Worm (Caenorhabditis elegans) whole organism, L1 larva: Measurements from ENCODE around the gene Y39A3B.7.
A peak's percentile ranks its signal among the peaks of the same experiment; 100 is the strongest.

ENCODE experiments used
- C04F5.9 ChIP-seq: sonication (generic microtip); optimal IDR thresholded peaks from 2 replicates; lab custom pipeline; 2016; ENCODE audit warnings: missing genetic modification characterization, missing compliant biosample characterization
- aha-1 ChIP-seq: fragments of 150-350 bp; optimal IDR thresholded peaks from 2 replicates; lab custom pipeline; 2014; ENCODE audit warnings: missing biosample characterization, missing genetic modification characterization
- aly-2 ChIP-seq: fragments of 150-350 bp; optimal IDR thresholded peaks from 2 replicates; lab custom pipeline; 2014; ENCODE audit warnings: missing biosample characterization, missing genetic modification characterization
- ama-1 ChIP-seq: fragments of 150-350 bp; optimal IDR thresholded peaks from 2 replicates; lab custom pipeline; 2014
- ceh-8 ChIP-seq: fragments of 200-800 bp; sonication (Bioruptor generic); optimal IDR thresholded peaks from 2 replicates; lab custom pipeline; 2018; ENCODE audit warnings: mild to moderate bottlenecking, missing genetic modification characterization, moderate library complexity, missing compliant biosample characterization
- ceh-82 ChIP-seq, 3 experiments: fragments of 150-350 bp in 1 of 3; sonication (generic microtip) in 2 of 3; optimal IDR thresholded peaks; 2 replicates each; lab custom pipeline; 2014 to 2017; ENCODE audit warnings: missing biosample characterization in 3 of 3, missing genetic modification characterization in 3 of 3
- ceh-90 ChIP-seq: sonication (generic microtip); optimal IDR thresholded peaks from 2 replicates; lab custom pipeline; 2016; ENCODE audit warnings: missing genetic modification characterization, missing compliant biosample characterization
- dpl-1 ChIP-seq, 3 experiments: fragments of 150-350 bp in 2 of 3; sonication (generic microtip) in 1 of 3; optimal IDR thresholded peaks; 2 replicates each; lab custom pipeline; 2014 to 2017; ENCODE audit warnings: missing biosample characterization in 3 of 3, missing genetic modification characterization in 3 of 3, missing genetic modification reagents in 3 of 3
- efl-1 ChIP-seq, 4 experiments: fragments of 150-350 bp; optimal IDR thresholded peaks in 3 of 4; peaks in 1 of 4; 1 replicate in 1 of 4; 2 replicates in 3 of 4; lab custom pipeline; 2014; ENCODE audit warnings: missing biosample characterization in 2 of 4, missing genetic modification characterization in 2 of 4, missing genetic modification reagents in 2 of 4
- efl-3 ChIP-seq: fragments of 200-800 bp; sonication (Bioruptor generic); optimal IDR thresholded peaks from 2 replicates; lab custom pipeline; 2018; ENCODE audit warnings: mild to moderate bottlenecking, missing genetic modification characterization, missing compliant biosample characterization
- egl-13 ChIP-seq: sonication (generic microtip); optimal IDR thresholded peaks from 2 replicates; lab custom pipeline; 2016; ENCODE audit warnings: missing genotype, missing genetic modification reagents, missing genetic modification characterization, missing compliant biosample characterization
- egl-27 ChIP-seq, 2 experiments: fragments of 150-350 bp in 1 of 2; sonication (generic microtip); optimal IDR thresholded peaks; 3 replicates each; lab custom pipeline; 2017 to 2018; ENCODE audit warnings: missing biosample characterization in 2 of 2, missing genetic modification characterization in 2 of 2, missing genetic modification reagents in 2 of 2
- ets-5 ChIP-seq: fragments of 200-800 bp; sonication (Bioruptor generic); IDR thresholded peaks from 2 replicates; pipeline ENCODE4 v1.3.6; 2022; ENCODE audit warnings: missing genetic modification characterization, missing compliant biosample characterization
- grh-1 ChIP-seq: fragments of 200-800 bp; sonication (Bioruptor generic); IDR thresholded peaks from 2 replicates; pipeline ENCODE4 v1.3.6; 2022; ENCODE audit warnings: missing genetic modification reagents, missing genetic modification characterization, missing compliant biosample characterization
- hlh-17 ChIP-seq: fragments of 200-800 bp; sonication (Bioruptor generic); optimal IDR thresholded peaks from 2 replicates; lab custom pipeline; 2018; ENCODE audit warnings: missing genetic modification characterization, mild to moderate bottlenecking, missing compliant biosample characterization, moderate library complexity, borderline replicate concordance
- hlh-4 ChIP-seq: sonication (generic microtip); optimal IDR thresholded peaks from 2 replicates; lab custom pipeline; 2016; ENCODE audit warnings: mild to moderate bottlenecking, missing genetic modification characterization, missing compliant biosample characterization
- hpl-2 ChIP-seq: fragments of 150-350 bp; optimal IDR thresholded peaks from 2 replicates; lab custom pipeline; 2014; ENCODE audit warnings: missing biosample characterization, missing genetic modification reagents, missing genetic modification characterization
- isw-1 ChIP-seq: fragments of 200-800 bp; sonication (Bioruptor generic); IDR thresholded peaks from 2 replicates; pipeline ENCODE4 v1.3.6; 2022; ENCODE audit warnings: missing genetic modification characterization, missing compliant biosample characterization
- lin-13 ChIP-seq: fragments of 150-350 bp; optimal IDR thresholded peaks from 2 replicates; lab custom pipeline; 2014; ENCODE audit warnings: missing biosample characterization, missing genetic modification reagents, missing genetic modification characterization
- lin-14 ChIP-seq: fragments of 200-800 bp; sonication (Bioruptor generic); optimal IDR thresholded peaks from 2 replicates; lab custom pipeline; 2018; ENCODE audit warnings: mild to moderate bottlenecking, missing genetic modification characterization, moderate library complexity, missing compliant biosample characterization
- lin-35 ChIP-seq, 2 experiments: fragments of 150-350 bp; optimal IDR thresholded peaks; 2 replicates each; lab custom pipeline; 2014; ENCODE audit warnings: missing biosample characterization in 2 of 2, missing genetic modification characterization in 2 of 2, missing genetic modification reagents in 2 of 2
- lin-39 ChIP-seq: fragments of 150-350 bp; optimal IDR thresholded peaks from 2 replicates; lab custom pipeline; 2014; ENCODE audit warnings: missing biosample characterization, missing genetic modification reagents, missing genetic modification characterization
- lir-3 ChIP-seq: sonication (generic microtip); optimal IDR thresholded peaks from 2 replicates; lab custom pipeline; 2016; ENCODE audit warnings: mild to moderate bottlenecking, missing genetic modification characterization, moderate library complexity, missing compliant biosample characterization; ENCODE audit not compliant: poor library complexity
- lsy-2 ChIP-seq, 2 experiments: fragments of 150-350 bp; optimal IDR thresholded peaks; 2 replicates each; lab custom pipeline; 2014; ENCODE audit warnings: missing biosample characterization in 2 of 2, missing genetic modification characterization in 2 of 2
- mab-9 ChIP-seq: fragments of 200-800 bp; sonication (Bioruptor generic); IDR thresholded peaks from 2 replicates; pipeline ENCODE4 v1.3.6; 2022; ENCODE audit warnings: missing genetic modification reagents, missing genetic modification characterization, missing compliant biosample characterization
- mef-2 ChIP-seq: fragments of 150-350 bp; optimal IDR thresholded peaks from 2 replicates; lab custom pipeline; 2014; ENCODE audit warnings: missing biosample characterization, missing genetic modification characterization
- nhr-237 ChIP-seq: fragments of 150-350 bp; optimal IDR thresholded peaks from 2 replicates; lab custom pipeline; 2014; ENCODE audit warnings: missing biosample characterization, missing genetic modification characterization
- nhr-47 ChIP-seq: sonication (generic microtip); optimal IDR thresholded peaks from 2 replicates; lab custom pipeline; 2016; ENCODE audit warnings: mild to moderate bottlenecking, missing genetic modification characterization, moderate library complexity, missing compliant biosample characterization
- nhr-76 ChIP-seq: sonication (generic microtip); optimal IDR thresholded peaks from 2 replicates; lab custom pipeline; 2017; ENCODE audit warnings: missing biosample characterization, missing genetic modification characterization
- nhr-90 ChIP-seq: sonication (generic microtip); optimal IDR thresholded peaks from 2 replicates; lab custom pipeline; 2016; ENCODE audit warnings: mild to moderate bottlenecking, missing genetic modification characterization, missing compliant biosample characterization; ENCODE audit not compliant: poor library complexity
- pqm-1 ChIP-seq: sonication (generic microtip); optimal IDR thresholded peaks from 3 replicates; lab custom pipeline; 2017; ENCODE audit warnings: missing biosample characterization, missing genetic modification characterization
- skn-1 ChIP-seq: fragments of 150-350 bp; optimal IDR thresholded peaks from 2 replicates; lab custom pipeline; 2014; ENCODE audit warnings: missing biosample characterization, missing genetic modification characterization
- snu-23 ChIP-seq: sonication (generic microtip); optimal IDR thresholded peaks from 2 replicates; lab custom pipeline; 2016; ENCODE audit warnings: missing genetic modification characterization, missing compliant biosample characterization
- sox-4 ChIP-seq: sonication (generic microtip); optimal IDR thresholded peaks from 2 replicates; lab custom pipeline; 2016; ENCODE audit warnings: missing genetic modification characterization, missing compliant biosample characterization
- sptf-1 ChIP-seq: fragments of 150-350 bp; optimal IDR thresholded peaks from 2 replicates; lab custom pipeline; 2014; ENCODE audit warnings: missing biosample characterization, missing genetic modification characterization
- swsn-7 ChIP-seq: sonication (generic microtip); optimal IDR thresholded peaks from 2 replicates; lab custom pipeline; 2016; ENCODE audit warnings: missing genetic modification characterization, missing compliant biosample characterization
- tbx-2 ChIP-seq: sonication (generic microtip); optimal IDR thresholded peaks from 2 replicates; lab custom pipeline; 2016; ENCODE audit warnings: missing genetic modification characterization, missing compliant biosample characterization
- unc-130 ChIP-seq: fragments of 150-350 bp; optimal IDR thresholded peaks from 2 replicates; lab custom pipeline; 2017; ENCODE audit warnings: missing biosample characterization, missing genetic modification characterization, inconsistent platforms
- unc-62 ChIP-seq: fragments of 150-350 bp; optimal IDR thresholded peaks from 2 replicates; lab custom pipeline; 2014; ENCODE audit warnings: missing biosample characterization, missing genetic modification reagents, missing genetic modification characterization
- unc-86 ChIP-seq: sonication (generic microtip); optimal IDR thresholded peaks from 2 replicates; lab custom pipeline; 2016; ENCODE audit warnings: missing genetic modification characterization, missing compliant biosample characterization
- vab-15 ChIP-seq: sonication (generic microtip); optimal IDR thresholded peaks from 2 replicates; lab custom pipeline; 2017; ENCODE audit warnings: missing genotype, mild to moderate bottlenecking, missing genetic modification characterization, missing compliant biosample characterization
- zip-4 ChIP-seq: fragments of 200-800 bp; sonication (Bioruptor generic); optimal IDR thresholded peaks from 2 replicates; lab custom pipeline; 2018; ENCODE audit warnings: mild to moderate bottlenecking, missing genetic modification characterization, moderate library complexity, missing compliant biosample characterization
- ztf-11 ChIP-seq, 2 experiments: sonication (generic microtip); optimal IDR thresholded peaks; 2 replicates each; lab custom pipeline; 2016 to 2017; ENCODE audit warnings: missing genetic modification characterization in 2 of 2, missing biosample characterization in 1 of 2, missing compliant biosample characterization in 1 of 2

Y39A3B.7 gene

DNA sequence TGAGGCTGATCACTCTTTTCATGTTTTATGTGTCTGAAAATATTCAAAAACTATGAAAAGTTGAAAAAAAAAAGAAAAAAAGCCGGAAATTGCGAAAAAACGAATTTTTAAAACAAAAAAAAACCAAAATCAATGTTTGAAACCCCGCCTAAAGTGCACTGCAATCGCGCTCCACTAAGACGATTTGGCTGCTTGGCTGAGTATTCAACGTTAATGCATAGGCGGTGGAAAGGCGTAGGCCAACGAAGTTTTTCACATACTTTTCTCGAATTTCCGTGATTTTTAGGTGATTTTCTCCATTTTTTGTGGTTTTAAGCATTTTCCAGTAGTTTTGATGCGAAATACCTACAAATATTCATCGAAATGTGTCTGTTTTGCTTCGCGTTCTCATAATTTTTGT lies 34.5 kb downstream of the Y39A3B.7 start, which contains the start of the genes polh-1 and rps-22 (continued):
- TF ChIP-seq snu-23 (GFP tag; lab: Kevin White, UChicago), result peak; percentile 96
- TF ChIP-seq lin-39, result peak; percentile 73
- no peak for TF ChIP-seq hlh-17
- TF ChIP-seq unc-62 (GFP tag; lab: Kevin White, UChicago), result no peak
- TF ChIP-seq ceh-90 (tag; lab: Kevin White, UChicago), result no peak
- no peak for TF ChIP-seq pqm-1 (tag; lab: Kevin White, UChicago)
- peak; percentile 50 for TF ChIP-seq C04F5.9 (tag; lab: Kevin White, UChicago)
- TF ChIP-seq aha-1 (tag; lab: Kevin White, UChicago), result peak; percentile 37
- TF ChIP-seq nhr-237 (tag; lab: Kevin White, UChicago), result peak; percentile 86
- peak; percentile 42 for TF ChIP-seq mef-2 (tag; lab: Kevin White, UChicago)
- TF ChIP-seq lin-35 (GFP tag; optimal IDR thresholded peaks at IDR 0.05; lab: Kevin White, UChicago), result peak; percentile 97 to 100
- TF ChIP-seq vab-15 (tag; lab: Kevin White, UChicago), result peak; percentile 76
- TF ChIP-seq egl-13 (tag; lab: Kevin White, UChicago), result no peak
- peak; percentile 94 to 97 for TF ChIP-seq lsy-2 (tag; optimal IDR thresholded peaks at IDR 0.05; lab: Kevin White, UChicago)
- peak; percentile 88 to 97 (median 89) for TF ChIP-seq ceh-82 (tag; optimal IDR thresholded peaks at IDR 0.05; lab: Kevin White, UChicago)
- no peak for TF ChIP-seq sox-4
- TF ChIP-seq mab-9 (GFP tag; lab: Robert Waterston, UW), result no peak
- peak in 1 of 2 experiments; percentile 36 for TF ChIP-seq egl-27 (tag; optimal IDR thresholded peaks at IDR 0.05; lab: Kevin White, UChicago)
- peak; percentile 86 for TF ChIP-seq nhr-90 (tag; lab: Kevin White, UChicago)
- no peak for TF ChIP-seq sptf-1 (tag; lab: Kevin White, UChicago)
- TF ChIP-seq zip-4 (GFP tag; lab: Kevin White, UChicago), result peak; percentile 12
- TF ChIP-seq ceh-8 (GFP tag; lab: Kevin White, UChicago), result peak; percentile 49
- peak; percentile 81 for TF ChIP-seq aly-2 (tag; lab: Kevin White, UChicago)
- TF ChIP-seq grh-1 (GFP tag; lab: Robert Waterston, UW), result peak; percentile 77
- peak; percentile 97 for TF ChIP-seq lin-13 (GFP tag; lab: Kevin White, UChicago)
- no peak for TF ChIP-seq efl-3 (GFP tag; lab: Kevin White, UChicago)
- no peak for TF ChIP-seq ets-5
- TF ChIP-seq lir-3 (tag; lab: Kevin White, UChicago), result no peak
- TF ChIP-seq unc-130 (tag; lab: Kevin White, UChicago), result peak; percentile 98
- peak; percentile 86 for TF ChIP-seq tbx-2 (tag; lab: Kevin White, UChicago)
- peak; percentile 85 for TF ChIP-seq swsn-7 (tag; lab: Kevin White, UChicago)

DNA sequence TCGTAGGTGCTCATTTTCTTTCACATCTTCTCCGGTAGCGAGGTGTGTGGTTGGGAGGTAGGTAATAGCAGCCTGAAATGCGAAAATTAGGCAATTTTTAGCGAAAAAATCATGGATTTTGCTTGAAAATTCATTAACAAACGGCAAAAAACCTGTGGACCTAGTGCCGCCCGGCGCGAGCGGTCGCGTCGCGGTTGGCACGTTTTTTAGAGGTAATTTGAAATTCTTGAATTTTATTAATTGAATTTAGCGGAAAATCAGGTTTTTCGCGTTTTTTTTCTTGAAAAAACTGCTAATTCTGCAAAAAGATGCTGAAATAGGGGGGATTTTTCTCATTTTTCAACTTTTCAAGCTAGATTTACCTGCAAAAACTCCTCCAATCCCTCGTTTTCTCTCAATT lies 35.4 kb downstream of the Y39A3B.7 start:
- TF ChIP-seq efl-1 (optimal IDR thresholded peaks at IDR 0.05; lab: Kevin White, UChicago) (no peak), efl-1 (GFP tag; optimal IDR thresholded peaks at IDR 0.05 in 1 of 2; lab: Kevin White, UChicago) (peak; percentile 22 to 92), zip-4 (GFP tag; lab: Kevin White, UChicago) (no peak), dpl-1 (GFP tag; optimal IDR thresholded peaks at IDR 0.05; lab: Kevin White, UChicago) (peak in 1 of 3 experiments; percentile 4), lin-35 (GFP tag; optimal IDR thresholded peaks at IDR 0.05; lab: Kevin White, UChicago) (peak in 1 of 2 experiments; percentile 10)
- TF ChIP-seq, all 84 proteins: peak for 3

DNA sequence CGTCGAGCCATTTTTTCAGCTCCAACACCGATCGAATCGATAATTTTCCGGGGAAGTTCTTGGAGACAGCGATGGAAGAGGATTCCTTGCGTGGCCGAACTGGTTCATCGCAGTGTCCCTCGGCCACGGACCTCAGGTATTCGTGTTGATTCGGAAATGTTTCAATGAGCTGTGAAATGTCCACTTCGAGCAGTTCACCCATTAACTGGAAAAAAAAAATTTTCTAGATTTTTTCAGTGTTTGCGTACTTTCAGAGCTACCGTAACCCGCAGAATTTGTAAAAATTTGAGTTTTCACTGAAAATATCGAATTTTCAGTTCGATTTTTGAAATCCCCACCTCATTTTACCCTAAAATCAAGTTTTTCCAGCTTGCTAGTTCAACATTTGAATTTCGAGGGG lies 36.9 kb downstream of the Y39A3B.7 start:
- TF ChIP-seq nhr-76 (no peak), efl-1 (optimal IDR thresholded peaks at IDR 0.05; lab: Kevin White, UChicago) (no peak), efl-1 (GFP tag; optimal IDR thresholded peaks at IDR 0.05 in 1 of 2; lab: Kevin White, UChicago) (peak in 1 of 2 experiments; percentile 90), ets-5 (no peak)

DNA sequence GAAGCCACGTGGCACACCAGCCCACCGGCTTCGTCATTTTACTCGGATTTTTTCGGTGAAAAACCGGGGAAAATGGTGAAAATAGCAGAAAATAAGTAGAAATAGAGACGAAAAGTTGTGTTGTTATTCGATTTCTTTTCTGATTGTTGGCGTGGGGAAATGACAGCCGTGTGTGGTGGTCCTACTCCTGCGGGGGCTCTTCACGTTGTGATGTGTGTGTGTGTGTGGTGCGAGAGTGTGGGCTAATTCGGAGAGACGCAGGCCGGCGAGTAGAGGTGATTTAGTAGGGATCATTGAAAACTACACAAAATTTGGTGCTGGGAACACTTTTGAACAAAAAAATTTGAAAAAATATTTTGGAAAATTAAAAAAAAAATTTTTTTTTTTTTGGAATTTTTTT lies 41.3 kb downstream of the Y39A3B.7 start, which contains the start of gene F53A3.1:
Gene F53A3.1 (minus strand): TSS at position 150 of the 400 bp plus-strand sequence.
- TF ChIP-seq nhr-237 (tag; lab: Kevin White, UChicago) (no peak), unc-86 (tag; lab: Kevin White, UChicago) (no peak), ama-1 (lab: Kevin White, UChicago) (no peak), isw-1 (no peak), lin-14 (GFP tag; lab: Kevin White, UChicago) (no peak), hlh-4 (tag; lab: Kevin White, UChicago) (no peak), pqm-1 (tag; lab: Kevin White, UChicago) (no peak), nhr-47 (tag; lab: Kevin White, UChicago) (no peak), sox-4 (no peak), hpl-2 (GFP tag; lab: Kevin White, UChicago) (no peak), ztf-11 (tag; optimal IDR thresholded peaks at IDR 0.05; lab: Kevin White, UChicago) (no peak), aha-1 (tag; lab: Kevin White, UChicago) (no peak), sptf-1 (tag; lab: Kevin White, UChicago) (no peak), skn-1 (tag; lab: Kevin White, UChicago) (no peak)
